Worm (Caenorhabditis elegans): ENCODE measurements around the gene srh-172.

srh-172 gene

DNA sequence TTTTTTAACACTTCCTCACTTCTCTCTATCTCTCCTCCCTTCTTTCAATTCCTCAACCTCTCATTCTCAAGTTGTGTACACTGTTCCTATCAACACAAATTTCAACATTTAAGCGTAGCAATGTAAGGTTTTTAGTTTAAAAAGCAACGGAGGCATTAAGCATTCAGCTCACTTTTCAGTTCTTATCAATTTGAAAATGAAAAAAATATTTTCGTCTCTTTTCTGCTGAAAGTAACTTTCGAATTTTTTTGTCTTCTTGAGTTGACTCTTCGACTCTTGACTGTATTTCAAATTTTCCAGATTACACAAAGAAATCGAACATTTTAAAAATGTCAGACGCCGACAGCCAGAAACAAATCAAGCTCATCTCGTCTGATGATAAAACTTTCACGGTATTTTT, 34.9 kb upstream of the srh-172 start, which contains the start of gene skr-4:
Gene skr-4 (plus strand): TSS at position 301 of the 400 bp plus-strand sequence.
- TF ChIP-seq eyg-1 (tag; optimal IDR thresholded peaks at IDR 0.05) (no peak), ref-2 (tag; optimal IDR thresholded peaks at IDR 0.05) (no peak), ceh-31 (tag; optimal IDR thresholded peaks at IDR 0.05) (no peak), unc-42 (tag; optimal IDR thresholded peaks at IDR 0.05) (no peak), ttx-3 (tag; optimal IDR thresholded peaks at IDR 0.05) (no peak), dve-1 (tag; optimal IDR thresholded peaks at IDR 0.05) (no peak), K09A11.1 (tag; optimal IDR thresholded peaks at IDR 0.05; ENCODE audit: insufficient read depth) (no peak), lin-11 (tag; optimal IDR thresholded peaks at IDR 0.05) (no peak), unc-55 (GFP tag; optimal IDR thresholded peaks at IDR 0.05) (no peak), mec-3 (tag; optimal IDR thresholded peaks at IDR 0.05; ENCODE audit: borderline replicate concordance) (no peak), rnt-1 (tag; optimal IDR thresholded peaks at IDR 0.05) (no peak), ceh-30 (tag; optimal IDR thresholded peaks at IDR 0.05) (no peak), dmd-4 (tag; optimal IDR thresholded peaks at IDR 0.05; ENCODE audit: borderline replicate concordance) (no peak), pqm-1 (tag; optimal IDR thresholded peaks at IDR 0.05) (no peak), ceh-2 (tag; optimal IDR thresholded peaks at IDR 0.05) (no peak), tbx-7 (tag; optimal IDR thresholded peaks at IDR 0.05) (no peak), C38D4.7 (GFP tag; optimal IDR thresholded peaks at IDR 0.05) (no peak), che-1 (tag; optimal IDR thresholded peaks at IDR 0.05) (no peak), ceh-45 (GFP tag; IDR thresholded peaks at IDR 0.05) (no peak), zip-5 (tag; optimal IDR thresholded peaks at IDR 0.05) (no peak)

DNA sequence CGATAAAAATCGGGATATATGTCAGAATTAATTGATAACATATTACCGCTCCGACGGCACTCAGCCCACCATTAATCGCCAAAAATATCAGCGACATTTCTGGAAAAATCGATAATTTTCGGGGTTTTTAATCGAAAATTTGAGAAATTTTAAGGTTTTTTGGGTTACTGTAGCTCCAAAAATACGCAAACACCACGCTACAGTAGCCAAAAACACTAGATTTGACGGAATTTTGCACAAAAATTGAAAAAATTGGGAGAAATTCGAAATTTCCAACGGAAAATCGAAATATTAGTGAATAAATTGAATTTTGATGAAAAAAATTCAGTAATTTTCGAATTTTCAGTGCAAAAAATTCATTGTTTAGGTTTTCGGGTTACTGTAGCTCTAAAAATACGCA, 24.6 kb upstream of the srh-172 start, which contains the start of gene algn-7:
Gene algn-7 (minus strand): TSS at position 101 of the 400 bp plus-strand sequence.
- no peak for TF ChIP-seq ceh-6 (GFP tag; optimal IDR thresholded peaks at IDR 0.05)
- no peak for TF ChIP-seq zip-5 (tag; optimal IDR thresholded peaks at IDR 0.05)
- TF ChIP-seq hlh-15 (tag; optimal IDR thresholded peaks at IDR 0.05), result no peak
- TF ChIP-seq ceh-34 (tag; optimal IDR thresholded peaks at IDR 0.05), result no peak
- no peak for TF ChIP-seq fax-1 (tag; optimal IDR thresholded peaks at IDR 0.05)
- TF ChIP-seq pag-3 (tag; optimal IDR thresholded peaks at IDR 0.05; ENCODE audit: borderline replicate concordance), result no peak
- no peak for TF ChIP-seq nhr-232 (tag; optimal IDR thresholded peaks at IDR 0.05)
- TF ChIP-seq Y22D7AL.16 (tag; optimal IDR thresholded peaks at IDR 0.05), result no peak
- TF ChIP-seq ref-2 (tag; optimal IDR thresholded peaks at IDR 0.05), result no peak
- TF ChIP-seq ama-1 (optimal IDR thresholded peaks at IDR 0.05), result no peak
- no peak for TF ChIP-seq ceh-2 (tag; optimal IDR thresholded peaks at IDR 0.05)
- no peak for TF ChIP-seq ceh-31 (tag; optimal IDR thresholded peaks at IDR 0.05)
- TF ChIP-seq ahr-1 (tag; optimal IDR thresholded peaks at IDR 0.05), result no peak
- no peak for TF ChIP-seq hlh-8 (tag; optimal IDR thresholded peaks at IDR 0.05)
- TF ChIP-seq ceh-14 (tag; optimal IDR thresholded peaks at IDR 0.05), result no peak
- no peak for TF ChIP-seq ceh-19 (GFP tag; optimal IDR thresholded peaks at IDR 0.05)
- TF ChIP-seq nfya-1 (tag; optimal IDR thresholded peaks at IDR 0.05), result no peak

DNA sequence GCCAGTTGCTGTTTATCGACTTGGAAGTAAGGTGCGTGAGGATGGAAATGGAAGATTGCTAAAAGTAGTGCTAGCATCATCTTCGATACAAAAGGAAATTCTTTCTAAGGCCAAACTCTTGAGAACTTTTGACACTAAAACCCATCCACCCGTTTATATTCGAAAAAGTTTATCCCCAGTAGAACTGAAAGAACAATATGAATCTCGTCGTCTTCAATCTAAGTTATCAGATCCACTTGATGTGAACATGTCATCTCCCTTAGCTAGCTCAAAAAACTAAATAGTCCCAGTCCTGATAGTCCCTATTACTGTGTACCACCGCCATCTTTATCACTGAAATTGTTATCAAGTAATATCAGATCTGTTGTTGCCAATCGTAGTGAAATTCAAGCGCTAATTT, 21.9 kb upstream of the srh-172 start:
- TF ChIP-seq C38D4.7 (GFP tag; optimal IDR thresholded peaks at IDR 0.05) (no peak), dve-1 (tag; optimal IDR thresholded peaks at IDR 0.05) (no peak), fkh-10 (GFP tag; optimal IDR thresholded peaks at IDR 0.05) (no peak), pha-2 (tag; optimal IDR thresholded peaks at IDR 0.05) (no peak), pqm-1 (tag; optimal IDR thresholded peaks at IDR 0.05) (no peak), unc-3 (GFP tag; conservative IDR thresholded peaks at IDR 0.05) (no peak), unc-3 (tag; optimal IDR thresholded peaks at IDR 0.05) (no peak), madf-2 (tag; optimal IDR thresholded peaks at IDR 0.05) (no peak), ttx-3 (tag; optimal IDR thresholded peaks at IDR 0.05) (no peak), ref-2 (tag; optimal IDR thresholded peaks at IDR 0.05) (no peak)

DNA sequence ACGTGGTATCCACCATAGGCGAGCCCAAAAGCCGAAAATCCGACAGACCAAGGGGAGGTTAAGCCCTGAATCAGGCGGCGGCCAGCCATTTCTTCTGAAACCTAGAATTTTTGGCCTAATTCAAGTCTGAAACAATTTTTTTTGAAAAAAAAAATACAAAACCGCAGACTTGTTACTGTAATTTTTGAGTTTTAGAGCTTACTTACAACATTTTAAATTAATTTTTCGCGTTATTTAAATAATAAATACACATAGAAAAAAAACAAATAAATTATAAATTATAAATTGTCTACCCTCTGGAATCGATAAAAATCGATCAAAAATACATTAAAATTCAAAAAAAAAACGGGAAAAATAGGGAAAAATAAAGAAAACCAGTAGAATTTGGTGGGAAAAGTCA, 12.3 kb upstream of the srh-172 start, which contains the start of gene dhs-24:
Gene dhs-24 (minus strand): TSS at position 101 of the 400 bp plus-strand sequence.
- TF ChIP-seq gmeb-2 (tag; optimal IDR thresholded peaks at IDR 0.05) (no peak), unc-3 (GFP tag; conservative IDR thresholded peaks at IDR 0.05) (no peak), unc-3 (tag; optimal IDR thresholded peaks at IDR 0.05) (no peak), ceh-31 (tag; optimal IDR thresholded peaks at IDR 0.05) (no peak), ceh-34 (tag; optimal IDR thresholded peaks at IDR 0.05) (no peak), nfya-1 (tag; optimal IDR thresholded peaks at IDR 0.05) (no peak), T23F11.4 (GFP tag; optimal IDR thresholded peaks at IDR 0.05) (no peak), odd-2 (tag; optimal IDR thresholded peaks at IDR 0.05) (no peak), ahr-1 (tag; optimal IDR thresholded peaks at IDR 0.05) (no peak), hlh-6 (tag; optimal IDR thresholded peaks at IDR 0.05) (no peak), C08G9.2 (tag; optimal IDR thresholded peaks at IDR 0.05) (no peak), Y22D7AL.16 (tag; optimal IDR thresholded peaks at IDR 0.05) (no peak), syd-9 (tag; optimal IDR thresholded peaks at IDR 0.05) (no peak), K02D7.2 (tag; optimal IDR thresholded peaks at IDR 0.05) (no peak), ceh-6 (GFP tag; optimal IDR thresholded peaks at IDR 0.05) (no peak), pros-1 (tag; optimal IDR thresholded peaks at IDR 0.05) (no peak), tbx-2 (tag; optimal IDR thresholded peaks at IDR 0.05) (no peak), hlh-30 (tag; optimal IDR thresholded peaks at IDR 0.05; ENCODE audit: insufficient read depth) (no peak)

Data from whole organism, late embryonic.